Fruit fly (Drosophila melanogaster) whole organism, prepupa: ENCODE results near the gene hh.

ENCODE experiments used
- CG11762 ChIP-seq: fragments of 200-800 bp; sonication (Bioruptor generic); optimal IDR thresholded peaks from 3 replicates; lab custom pipeline; 2016; ENCODE audit warnings: missing biosample characterization, missing genetic modification characterization; ENCODE audit not compliant: insufficient read depth
- CG9139 ChIP-seq: fragments of 200-800 bp; sonication (Bioruptor generic); optimal IDR thresholded peaks from 3 replicates; lab custom pipeline; 2017; ENCODE audit warnings: missing biosample characterization, mild to moderate bottlenecking, missing genetic modification characterization
- Ets21C ChIP-seq: fragments of 200-800 bp; sonication (Bioruptor generic); optimal IDR thresholded peaks from 3 replicates; lab custom pipeline; 2016; ENCODE audit warnings: missing biosample characterization, missing genetic modification characterization
- fd59A ChIP-seq: fragments of 200-800 bp; sonication (Bioruptor generic); optimal IDR thresholded peaks from 2 replicates; lab custom pipeline; 2017; ENCODE audit warnings: missing biosample characterization, mild to moderate bottlenecking, missing genetic modification characterization, missing genetic modification reagents
- lz ChIP-seq: fragments of 200-800 bp; sonication (Bioruptor generic); optimal IDR thresholded peaks from 3 replicates; lab custom pipeline; 2016; ENCODE audit warnings: missing biosample characterization, missing genetic modification characterization
- svp ChIP-seq: fragments of 200-800 bp; sonication (Bioruptor generic); peaks from one replicate; lab custom pipeline; 2016; ENCODE audit warnings: missing biosample characterization, missing genetic modification characterization

dm6 chr3R:23159289-23159956, 17.7 kb upstream of the hh start, which contains the start of gene VhaAC39-2:
- no peak for TF ChIP-seq fd59A (GFP tag; lab: Kevin White, UChicago)
- no peak for TF ChIP-seq svp (GFP tag; lab: Kevin White, UChicago)
- no peak for TF ChIP-seq lz (GFP tag; lab: Kevin White, UChicago)
- TF ChIP-seq Ets21C = no peak
- no peak for TF ChIP-seq CG9139 (GFP tag; lab: Kevin White, UChicago)
- TF ChIP-seq CG11762 (GFP tag; lab: Kevin White, UChicago) = no peak
